Fruit fly (Drosophila melanogaster): ENCODE data around the gene Ucp4C.

Gene Ucp4C

DNA sequence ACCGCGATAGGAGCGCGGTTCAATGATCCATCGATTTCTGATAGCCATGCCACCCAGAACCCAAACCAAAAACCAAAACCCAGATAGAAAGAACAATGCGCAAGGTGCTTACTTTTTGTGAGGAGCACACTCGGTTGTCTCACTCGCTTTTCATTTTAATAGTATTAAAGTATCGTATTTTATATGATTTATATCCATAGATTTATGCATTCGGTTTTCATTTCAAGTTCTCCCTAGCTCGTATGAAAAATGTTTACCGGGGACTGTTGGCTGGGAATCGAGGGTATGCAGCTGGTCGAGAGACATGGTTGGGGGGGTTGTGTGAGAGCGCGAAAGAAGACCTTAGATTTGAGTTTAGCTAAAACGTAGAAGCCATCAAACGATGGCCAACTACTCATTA, 3.6 kb downstream of the Ucp4C start (continued):
- TF ChIP-seq CG17328 (GFP tag; IDR thresholded peaks at IDR 0.05) (peak; percentile 41; the same call in 1 of the 2 replicates), ab (GFP tag; optimal IDR thresholded peaks at IDR 0.05) (no peak), E2f1 (GFP tag; IDR thresholded peaks at IDR 0.05) (peak; percentile 38; the same call in 1 of the 2 replicates), CG9215 (GFP tag; IDR thresholded peaks at IDR 0.05) (peak; percentile 28; the same call in 1 of the 2 replicates), CkIIα-i1 (GFP tag; IDR thresholded peaks at IDR 0.05) (no peak), Ssrp (tag; optimal IDR thresholded peaks at IDR 0.05) (peak; percentile 2), pnt (GFP tag; optimal IDR thresholded peaks at IDR 0.05) (no peak), CG1603 (tag; optimal IDR thresholded peaks at IDR 0.05) (peak; percentile 62), CG7271 (tag; optimal IDR thresholded peaks at IDR 0.05) (no peak), CG11696 (GFP tag; IDR thresholded peaks at IDR 0.05) (peak; percentile 53; the same call in 1 of the 2 replicates), CG16863 (GFP tag; optimal IDR thresholded peaks at IDR 0.05) (peak; percentile 16), pho (GFP tag; optimal IDR thresholded peaks at IDR 0.05) (no peak), CG11456 (GFP tag; IDR thresholded peaks at IDR 0.05) (peak; percentile 66; the same call in 2 of the 3 replicates), oc (tag; optimal IDR thresholded peaks at IDR 0.05) (peak; percentile 13), tll (GFP tag; optimal IDR thresholded peaks at IDR 0.05) (no peak), CG12155 (GFP tag; optimal IDR thresholded peaks at IDR 0.05) (peak; percentile 21), danr (GFP tag; IDR thresholded peaks at IDR 0.05) (peak; percentile 22; the same call in 1 of the 2 replicates), lab (GFP tag; optimal IDR thresholded peaks at IDR 0.05) (peak; percentile 63), Xbp1 (GFP tag; optimal IDR thresholded peaks at IDR 0.05) (peak; percentile 53), CG11398 (GFP tag; optimal IDR thresholded peaks at IDR 0.05) (no peak), ems (GFP tag; optimal IDR thresholded peaks at IDR 0.05) (peak; percentile 50), CG10565 (GFP tag; optimal IDR thresholded peaks at IDR 0.05) (no peak), CG1233 (GFP tag; optimal IDR thresholded peaks at IDR 0.05) (peak; percentile 9), lbe (GFP tag; optimal IDR thresholded peaks at IDR 0.05) (peak; percentile 61), D19B (GFP tag; optimal IDR thresholded peaks at IDR 0.05) (peak; percentile 96), sens (GFP tag) (peak; percentile 83), Bteb2 (GFP tag; optimal IDR thresholded peaks at IDR 0.05) (peak; percentile 12), nmo (GFP tag; optimal IDR thresholded peaks at IDR 0.05) (peak; percentile 35), zen (tag; optimal IDR thresholded peaks at IDR 0.05) (no peak), CG7372 (GFP tag; IDR thresholded peaks at IDR 0.05) (peak; percentile 33; the same call in 1 of the 2 replicates), otp (GFP tag; IDR thresholded peaks at IDR 0.05) (0 out of 3 replicates have a peak, but pooled peaks have one; percentile 45), Ptx1 (GFP tag; IDR thresholded peaks at IDR 0.05) (peak; percentile 78), dpn (GFP tag; optimal IDR thresholded peaks at IDR 0.05) (peak; percentile 3 to 9), Mad (GFP tag; optimal IDR thresholded peaks at IDR 0.05) (peak; percentile 9), hkb (optimal IDR thresholded peaks at IDR 0.05) (no peak), hkb (GFP tag; IDR thresholded peaks at IDR 0.05) (peak; percentile 34; the same call in 1 of the 2 replicates), Dad (GFP tag; optimal IDR thresholded peaks at IDR 0.05) (peak; percentile 25), CG18262 (tag; optimal IDR thresholded peaks at IDR 0.05) (peak; percentile 5), CG11085 (GFP tag; IDR thresholded peaks at IDR 0.05) (peak; percentile 28; the same call in 1 of the 2 replicates), Doc3 (GFP tag; IDR thresholded peaks at IDR 0.05; ENCODE audit: partially characterized antibody) (no peak), fd3F (GFP tag; optimal IDR thresholded peaks at IDR 0.05) (peak; percentile 42), CG10979 (tag; optimal IDR thresholded peaks at IDR 0.05) (peak; percentile 16), Pdp1 (GFP tag; optimal IDR thresholded peaks at IDR 0.05) (peak in 1 of 2 experiments; percentile 8), Awh (GFP tag; IDR thresholded peaks at IDR 0.05) (no peak), Med (GFP tag) (peak; percentile 91), dmrt11E (tag; optimal IDR thresholded peaks at IDR 0.05) (peak; percentile 17), zfh1 (GFP tag; IDR thresholded peaks at IDR 0.05) (peak; percentile 70)
